Worm (Caenorhabditis elegans) whole organism, L4 larva: Measurements from ENCODE around the gene K08H2.7.

ENCODE experiments used
- daf-12 ChIP-seq: fragments of 150-350 bp; optimal IDR thresholded peaks from 2 replicates; lab custom pipeline; 2014; ENCODE audit warnings: missing biosample characterization, missing genetic modification reagents, missing genetic modification characterization
- dmd-6 ChIP-seq: fragments of 200-800 bp; sonication (Bioruptor generic); IDR thresholded peaks from 2 replicates; pipeline ENCODE4 v1.3.6; 2022; ENCODE audit warnings: missing genetic modification reagents, missing genetic modification characterization, missing compliant biosample characterization
- dpl-1 ChIP-seq: fragments of 150-350 bp; optimal IDR thresholded peaks from 2 replicates; lab custom pipeline; 2014; ENCODE audit warnings: missing biosample characterization, missing genetic modification reagents, missing genetic modification characterization
- egl-27 ChIP-seq: sonication (generic microtip); optimal IDR thresholded peaks from 3 replicates; lab custom pipeline; 2017; ENCODE audit warnings: missing biosample characterization, missing genetic modification reagents, missing genetic modification characterization
- hlh-30 ChIP-seq: sonication (generic microtip); optimal IDR thresholded peaks from 2 replicates; lab custom pipeline; 2017; ENCODE audit warnings: antibody characterized with exemption, mild to moderate bottlenecking, missing genetic modification characterization, missing compliant biosample characterization; ENCODE audit not compliant: insufficient read depth
- lin-39 ChIP-seq: fragments of 150-350 bp; optimal IDR thresholded peaks from 2 replicates; lab custom pipeline; 2014; ENCODE audit warnings: missing biosample characterization, missing genetic modification reagents, missing genetic modification characterization
- mep-1 ChIP-seq: fragments of 150-350 bp; sonication (generic microtip); optimal IDR thresholded peaks from 3 replicates; lab custom pipeline; 2014; ENCODE audit warnings: missing biosample characterization, missing genetic modification characterization
- nhr-10 ChIP-seq: fragments of 150-350 bp; optimal IDR thresholded peaks from 2 replicates; lab custom pipeline; 2014; ENCODE audit warnings: missing biosample characterization, missing genetic modification characterization
- nhr-237 ChIP-seq: sonication (generic microtip); optimal IDR thresholded peaks from 2 replicates; lab custom pipeline; 2017; ENCODE audit warnings: missing biosample characterization, missing genetic modification characterization
- nhr-77 ChIP-seq: fragments of 150-350 bp; optimal IDR thresholded peaks from 2 replicates; lab custom pipeline; 2014; ENCODE audit warnings: missing biosample characterization, missing genetic modification characterization
- pha-4 ChIP-seq, 2 experiments: fragments of 150-350 bp in 1 of 2; fragments of 200-800 bp in 1 of 2; sonication (Bioruptor generic) in 1 of 2; IDR thresholded peaks in 1 of 2; optimal IDR thresholded peaks in 1 of 2; 2 replicates each; pipeline versions ENCODE4 v1.3.6 to Lab custom; 2014 to 2022; ENCODE audit warnings: missing genetic modification characterization in 2 of 2, missing genetic modification reagents in 2 of 2, missing biosample characterization in 1 of 2, missing compliant biosample characterization in 1 of 2
- pqm-1 ChIP-seq: sonication (generic microtip); optimal IDR thresholded peaks from 2 replicates; lab custom pipeline; 2017; ENCODE audit warnings: missing biosample characterization, missing genetic modification characterization
- ztf-7 ChIP-seq: fragments of 150-350 bp; optimal IDR thresholded peaks from 2 replicates; lab custom pipeline; 2014; ENCODE audit warnings: missing biosample characterization, missing genetic modification characterization

DNA sequence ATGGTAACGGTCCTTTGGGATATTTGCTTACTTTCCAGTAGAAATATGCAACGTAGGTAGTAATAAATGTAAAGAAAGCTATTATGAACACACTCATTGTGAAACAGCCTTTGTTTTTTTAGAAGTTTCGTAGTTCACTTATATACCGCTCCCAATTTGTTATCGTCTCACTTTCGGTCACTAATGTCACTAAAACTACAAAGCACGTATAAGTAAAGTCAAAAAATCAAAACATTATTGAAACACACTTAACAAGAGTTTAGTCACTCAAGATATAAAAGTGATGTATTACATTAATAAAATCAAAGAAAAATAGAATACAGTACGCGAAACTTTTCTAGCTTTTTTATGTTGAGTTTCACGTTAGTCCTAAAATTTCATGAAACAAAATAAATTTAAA lies 25.9 kb upstream of the K08H2.7 start, which contains the start of gene cyp-14A3:
- TF ChIP-seq daf-12 (tag; lab: Kevin White, UChicago) (no peak), hlh-30 (tag; lab: Kevin White, UChicago) (no peak), lin-39 (tag; lab: Kevin White, UChicago) (no peak), pqm-1 (tag; lab: Kevin White, UChicago) (no peak), nhr-77 (tag; lab: Kevin White, UChicago) (no peak), mep-1 (tag; lab: Kevin White, UChicago) (no peak), dmd-6 (GFP tag; lab: Robert Waterston, UW) (no peak), egl-27 (no peak), ztf-7 (no peak), pha-4 (GFP tag; IDR thresholded peaks at IDR 0.05; lab: Robert Waterston, UW) (no peak), pha-4 (tag; optimal IDR thresholded peaks at IDR 0.05; lab: Kevin White, UChicago) (no peak), nhr-237 (tag; lab: Kevin White, UChicago) (no peak), dpl-1 (GFP tag; lab: Kevin White, UChicago) (no peak), nhr-10 (tag; lab: Kevin White, UChicago) (no peak)
